Worm (Caenorhabditis elegans): Measurements from ENCODE around the gene W06H8.2.
A peak's percentile ranks its signal among the peaks of the same experiment; 100 is the strongest.

ce11 chrV:6232886-6233285, 26.3 kb downstream of the W06H8.2 start:
- TF ChIP-seq ref-2 (tag; optimal IDR thresholded peaks at IDR 0.05), result no peak
- TF ChIP-seq ceh-31 (tag; optimal IDR thresholded peaks at IDR 0.05), result peak; percentile 39
- TF ChIP-seq hlh-8 (tag; optimal IDR thresholded peaks at IDR 0.05), result no peak
- no peak for TF ChIP-seq ceh-22 (tag; optimal IDR thresholded peaks at IDR 0.05)
- TF ChIP-seq ceh-34 (tag; optimal IDR thresholded peaks at IDR 0.05), result no peak
- no peak for TF ChIP-seq rnt-1 (tag; optimal IDR thresholded peaks at IDR 0.05)
- peak; percentile 5 for TF ChIP-seq unc-42 (tag; optimal IDR thresholded peaks at IDR 0.05)
- TF ChIP-seq pqm-1 (tag; optimal IDR thresholded peaks at IDR 0.05), result no peak

Data from whole organism, late embryonic.